Worm (Caenorhabditis elegans) whole organism, L4/young adult: Measurements from ENCODE around the gene T25B2.4.

Experiments used
- W03F9.2 ChIP-seq: fragments of 150-350 bp; optimal IDR thresholded peaks from 2 replicates; lab custom pipeline; 2014; ENCODE audit warnings: missing biosample characterization, missing genetic modification characterization
- dao-5 ChIP-seq: sonication (generic microtip); optimal IDR thresholded peaks from 2 replicates; lab custom pipeline; 2016; ENCODE audit warnings: missing genotype, missing genetic modification characterization, moderate library complexity, missing compliant biosample characterization

DNA sequence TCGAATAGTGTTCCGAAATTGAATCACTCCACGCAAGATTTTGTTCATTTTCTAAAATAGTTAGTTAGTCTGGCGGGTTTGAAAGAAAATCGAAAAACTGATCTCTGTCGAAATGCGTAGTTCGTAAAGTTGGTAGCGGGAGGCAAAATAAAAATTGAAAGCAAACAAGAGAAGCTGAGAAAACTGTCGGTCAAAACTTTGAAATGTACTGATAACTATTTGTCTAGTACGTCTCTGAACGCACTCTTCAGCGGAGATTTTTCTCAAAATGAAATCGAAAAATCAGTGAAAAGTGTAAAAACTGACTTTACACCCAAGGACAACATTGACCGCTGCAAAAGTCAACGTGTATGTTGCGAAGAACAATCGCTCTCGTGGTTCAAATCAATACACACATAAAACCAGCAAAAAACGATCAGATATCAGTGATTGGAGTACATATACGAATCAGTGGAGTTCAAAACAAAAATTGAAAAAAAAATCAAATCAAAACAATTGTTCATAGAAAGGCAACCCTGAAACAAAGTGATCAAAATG, 26.7 kb downstream of the T25B2.4 start, which contains the start of gene bca-1:
- TF ChIP-seq W03F9.2 (tag; lab: Kevin White, UChicago) (peak; percentile 25), dao-5 (tag; lab: Kevin White, UChicago) (no peak)
